Fruit fly (Drosophila melanogaster) whole organism, prepupa: ENCODE data around the gene CG13113.

Experiments used
- CG16779 ChIP-seq: fragments of 200-800 bp; sonication (Bioruptor generic); optimal IDR thresholded peaks from 3 replicates; lab custom pipeline; 2017; ENCODE audit warnings: missing biosample characterization, mild to moderate bottlenecking, missing genetic modification characterization
- CG31627 ChIP-seq: fragments of 200-800 bp; sonication (Bioruptor generic); optimal IDR thresholded peaks from 3 replicates; lab custom pipeline; 2016; ENCODE audit warnings: missing biosample characterization, missing genetic modification characterization
- CG6276 ChIP-seq: fragments of 200-800 bp; sonication (Bioruptor generic); optimal IDR thresholded peaks from 2 replicates; lab custom pipeline; 2017; ENCODE audit warnings: missing biosample characterization, mild to moderate bottlenecking, missing genetic modification characterization
- CG8119 ChIP-seq: fragments of 200-800 bp; sonication (Bioruptor generic); IDR thresholded peaks from 3 replicates; pipeline ENCODE4 v1.3.6; 2022; ENCODE audit warnings: missing biosample characterization, missing genetic modification characterization
- CG8319 ChIP-seq: fragments of 200-800 bp; sonication (Bioruptor generic); optimal IDR thresholded peaks from 3 replicates; lab custom pipeline; 2016; ENCODE audit warnings: missing biosample characterization, missing genetic modification characterization
- Eip93F ChIP-seq: fragments of 200-800 bp; sonication (Bioruptor generic); optimal IDR thresholded peaks from 2 replicates; lab custom pipeline; 2016; ENCODE audit warnings: missing biosample characterization, mild to moderate bottlenecking, missing genetic modification characterization
- Ets21C ChIP-seq: fragments of 200-800 bp; sonication (Bioruptor generic); optimal IDR thresholded peaks from 3 replicates; lab custom pipeline; 2016; ENCODE audit warnings: missing biosample characterization, missing genetic modification characterization
- Gug ChIP-seq: fragments of 200-800 bp; sonication (Bioruptor generic); IDR thresholded peaks from 2 replicates; pipeline ENCODE4 v1.3.6; 2022; ENCODE audit warnings: missing biosample characterization, missing genetic modification characterization
- Hr39 ChIP-seq: fragments of 200-800 bp; sonication (Bioruptor generic); optimal IDR thresholded peaks from 2 replicates; lab custom pipeline; 2016; ENCODE audit warnings: missing biosample characterization, missing genetic modification characterization
- Hr4 ChIP-seq: fragments of 200-800 bp; sonication (Bioruptor generic); optimal IDR thresholded peaks from 3 replicates; lab custom pipeline; 2016; ENCODE audit warnings: missing biosample characterization, missing genetic modification characterization
- Sox14 ChIP-seq: fragments of 200-800 bp; sonication (Bioruptor generic); optimal IDR thresholded peaks from 3 replicates; lab custom pipeline; 2016; ENCODE audit warnings: missing biosample characterization, missing genetic modification characterization
- pdm3 ChIP-seq: fragments of 200-800 bp; sonication (Bioruptor generic); optimal IDR thresholded peaks from 3 replicates; lab custom pipeline; 2016; ENCODE audit warnings: missing biosample characterization, missing genetic modification characterization
- ss ChIP-seq, 2 experiments: fragments of 200-800 bp; sonication (Bioruptor generic); optimal IDR thresholded peaks; 2 replicates in 1 of 2; 3 replicates in 1 of 2; lab custom pipeline; 2017 to 2018; ENCODE audit warnings: mild to moderate bottlenecking in 2 of 2, missing biosample characterization in 2 of 2, missing genetic modification characterization in 2 of 2, moderate library complexity in 1 of 2

DNA sequence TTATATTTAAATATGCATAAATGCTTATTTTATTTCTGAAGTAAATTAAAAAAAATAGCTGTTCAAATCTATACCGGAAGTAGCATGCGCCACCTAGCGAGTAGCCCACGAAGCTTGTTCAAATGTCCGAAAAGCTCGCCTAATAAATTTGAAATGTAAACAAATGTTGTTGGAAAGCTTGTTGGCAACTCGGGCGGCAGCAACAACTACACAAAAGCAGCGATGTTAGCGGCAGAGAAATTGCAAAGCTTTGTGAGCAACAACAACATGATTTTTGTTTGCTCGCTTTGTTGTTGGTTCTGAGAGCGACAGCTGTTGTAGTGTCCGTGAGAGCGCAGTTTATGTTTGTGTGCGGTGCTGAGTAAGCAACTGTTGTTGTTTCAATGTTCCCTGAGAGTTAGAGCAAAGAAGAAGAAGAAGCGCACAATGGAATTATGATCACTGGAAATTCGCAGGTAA is 23.5 kb downstream of the CG13113 start:
- TF ChIP-seq CG31627 (peak; percentile 60), Eip93F (GFP tag; lab: Kevin White, UChicago) (peak; percentile 4), ss (GFP tag; optimal IDR thresholded peaks at IDR 0.05; lab: Kevin White, UChicago) (peak; percentile 33 to 75), Hr39 (GFP tag; lab: Kevin White, UChicago) (peak; percentile 57), CG8319 (peak; percentile 70), pdm3 (GFP tag; lab: Kevin White, UChicago) (peak; percentile 83), CG8119 (GFP tag; lab: Robert Waterston, UW) (peak; percentile 68), Sox14 (GFP tag; lab: Kevin White, UChicago) (peak; percentile 65), Gug (GFP tag; lab: Robert Waterston, UW) (peak; percentile 48), CG16779 (tag; lab: Kevin White, UChicago) (peak; percentile 91), Ets21C (peak; percentile 18), Hr4 (GFP tag; lab: Kevin White, UChicago) (peak; percentile 81), CG6276 (GFP tag; lab: Kevin White, UChicago) (peak; percentile 77)
